Worm (Caenorhabditis elegans): ENCODE results near the gene H20J04.6.
A peak's percentile ranks its signal among the peaks of the same experiment; 100 is the strongest.

ce11 chrII:4291799-4292198, 31.3 kb upstream of the H20J04.6 start:
- TF ChIP-seq unc-62 (GFP tag; optimal IDR thresholded peaks at IDR 0.05), result no peak
- TF ChIP-seq elt-3 (tag; optimal IDR thresholded peaks at IDR 0.05), result no peak
- TF ChIP-seq unc-39 (tag; optimal IDR thresholded peaks at IDR 0.05), result no peak
- peak; percentile 19 for TF ChIP-seq ces-1 (GFP tag; optimal IDR thresholded peaks at IDR 0.05)
- no peak for TF ChIP-seq nhr-28 (tag; optimal IDR thresholded peaks at IDR 0.05)
- no peak for TF ChIP-seq ceh-43 (GFP tag; optimal IDR thresholded peaks at IDR 0.05)
- no peak for TF ChIP-seq nhr-76 (tag; optimal IDR thresholded peaks at IDR 0.05)
- TF ChIP-seq snpc-4 (tag; optimal IDR thresholded peaks at IDR 0.05), result no peak
- no peak for TF ChIP-seq blmp-1 (tag; optimal IDR thresholded peaks at IDR 0.05)

Measured in whole organism, mixed stage, embryonic.